Worm (Caenorhabditis elegans) whole organism, early embryonic: ENCODE data around the gene sdz-13.

Source experiments
- F13C5.2 ChIP-seq: sonication (generic microtip); optimal IDR thresholded peaks from 2 replicates; lab custom pipeline; 2017; ENCODE audit warnings: mild to moderate bottlenecking, missing genetic modification characterization, inconsistent platforms, missing compliant biosample characterization
- ama-1 ChIP-seq: fragments of 150-350 bp; optimal IDR thresholded peaks from 2 replicates; lab custom pipeline; 2014
- ceh-36 ChIP-seq: sonication (generic microtip); optimal IDR thresholded peaks from 2 replicates; lab custom pipeline; 2016; ENCODE audit warnings: missing genetic modification characterization, inconsistent platforms, missing compliant biosample characterization
- ets-7 ChIP-seq: sonication (generic microtip); optimal IDR thresholded peaks from 2 replicates; lab custom pipeline; 2016; ENCODE audit warnings: missing genotype, missing genetic modification characterization, missing compliant biosample characterization
- sea-1 ChIP-seq: fragments of 200-800 bp; sonication (Bioruptor generic); conservative IDR thresholded peaks from 2 replicates; pipeline ENCODE4 v1.3.6; 2022; ENCODE audit warnings: missing genetic modification characterization, missing compliant biosample characterization

- TF ChIP-seq F13C5.2 (tag; lab: Kevin White, UChicago) (no peak), ets-7 (tag; lab: Kevin White, UChicago) (no peak), ceh-36 (no peak), ama-1 (lab: Kevin White, UChicago) (no peak), sea-1 (GFP tag; lab: Robert Waterston, UW) (no peak)
Measured at ce11 chrIV:10884263-10884662, 4.8 kb upstream of the sdz-13 start, which contains the start of gene F13E9.5.
